Worm (Caenorhabditis elegans) whole organism, L2 larva: ENCODE results near the gene W08E12.4.

Source experiments
- ama-1 ChIP-seq: fragments of 150-350 bp; optimal IDR thresholded peaks from 2 replicates; lab custom pipeline; 2018; ENCODE audit warnings: inconsistent platforms
- egl-27 ChIP-seq: sonication (generic microtip); optimal IDR thresholded peaks from 3 replicates; lab custom pipeline; 2017; ENCODE audit warnings: missing biosample characterization, missing genetic modification reagents, missing genetic modification characterization
- nhr-11 ChIP-seq: fragments of 150-350 bp; optimal IDR thresholded peaks from 2 replicates; lab custom pipeline; 2014; ENCODE audit warnings: missing biosample characterization, missing genetic modification characterization

DNA sequence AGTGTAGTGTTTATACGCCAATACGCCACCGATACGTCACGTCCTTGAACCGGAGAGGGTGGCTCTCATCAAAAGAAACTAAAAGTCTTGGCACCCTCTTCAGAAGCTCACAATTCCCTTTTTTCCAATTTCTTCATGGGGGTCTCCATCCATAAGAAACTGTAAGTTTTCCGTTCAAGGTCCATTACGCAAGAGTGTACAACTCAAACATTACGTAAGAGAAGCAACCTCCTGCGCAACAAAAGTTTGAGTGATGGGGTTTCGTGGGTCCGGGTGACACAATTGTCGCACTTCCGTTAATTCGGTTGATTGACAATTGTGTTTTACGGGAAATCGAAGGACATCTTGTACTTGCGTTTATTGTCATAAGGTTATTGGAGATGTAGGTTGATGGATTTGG lies 23.3 kb upstream of the W08E12.4 start:
- TF ChIP-seq nhr-11 (tag; lab: Kevin White, UChicago) (no peak), egl-27 (tag; lab: Kevin White, UChicago) (no peak), ama-1 (lab: Kevin White, UChicago) (no peak)
